Worm (Caenorhabditis elegans): ENCODE measurements around the gene cTel54X.2.

Gene cTel54X.2

DNA sequence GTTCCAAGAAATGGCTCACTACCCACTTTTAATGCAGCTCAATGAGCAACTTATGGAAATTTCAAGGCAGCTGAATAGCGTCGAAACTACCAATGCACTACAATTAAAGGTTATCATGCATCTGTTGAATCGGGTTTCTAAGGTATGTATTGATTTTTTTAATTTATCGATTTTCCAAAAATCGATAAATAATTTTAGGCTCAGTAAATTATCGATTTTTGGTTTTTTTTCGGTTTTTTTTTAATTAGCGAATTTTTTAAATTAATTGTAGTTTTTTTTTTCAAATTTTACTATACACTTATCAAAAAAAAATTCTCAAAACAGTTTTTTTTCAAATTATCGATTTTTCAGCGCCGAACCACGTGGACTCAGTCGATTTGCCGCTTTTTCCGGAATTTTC is 13.7 kb downstream of the cTel54X.2 start:
- TF ChIP-seq ceh-28 (tag; optimal IDR thresholded peaks at IDR 0.05), result peak; percentile 93
- TF ChIP-seq nhr-237 (tag; optimal IDR thresholded peaks at IDR 0.05), result no peak
- no peak for TF ChIP-seq nhr-43 (tag; optimal IDR thresholded peaks at IDR 0.05; ENCODE audit: poor library complexity, severe bottlenecking)
- TF ChIP-seq ceh-16 (tag; optimal IDR thresholded peaks at IDR 0.05), result no peak
- TF ChIP-seq ZK546.5 (tag; optimal IDR thresholded peaks at IDR 0.05), result no peak
- no peak for TF ChIP-seq lin-39 (tag; optimal IDR thresholded peaks at IDR 0.05)
- no peak for TF ChIP-seq ztf-4 (tag; optimal IDR thresholded peaks at IDR 0.05)

DNA sequence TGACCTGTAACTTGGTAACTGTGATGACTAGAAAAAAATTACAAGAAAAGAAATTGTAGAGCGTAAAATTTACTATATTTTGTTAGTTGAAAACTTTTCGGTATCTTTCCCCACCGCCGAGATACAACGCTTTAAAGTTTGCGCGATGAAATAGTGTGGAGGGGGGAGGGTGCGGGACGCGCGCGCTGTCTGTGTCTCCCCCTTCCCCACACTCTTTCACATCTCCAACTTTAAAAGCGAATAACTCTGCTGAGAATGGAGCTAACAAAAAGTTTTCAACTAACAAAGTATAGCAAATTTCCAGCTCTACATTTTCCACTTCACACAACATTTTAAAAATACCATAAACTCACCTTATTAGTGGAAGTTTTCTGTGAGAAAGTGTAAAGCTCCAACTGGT is 14.5 kb downstream of the cTel54X.2 start:
- TF ChIP-seq unc-39 (tag; optimal IDR thresholded peaks at IDR 0.05) (no peak), elt-2 (tag; optimal IDR thresholded peaks at IDR 0.05) (peak; percentile 2), ama-1 (optimal IDR thresholded peaks at IDR 0.05) (no peak)

DNA sequence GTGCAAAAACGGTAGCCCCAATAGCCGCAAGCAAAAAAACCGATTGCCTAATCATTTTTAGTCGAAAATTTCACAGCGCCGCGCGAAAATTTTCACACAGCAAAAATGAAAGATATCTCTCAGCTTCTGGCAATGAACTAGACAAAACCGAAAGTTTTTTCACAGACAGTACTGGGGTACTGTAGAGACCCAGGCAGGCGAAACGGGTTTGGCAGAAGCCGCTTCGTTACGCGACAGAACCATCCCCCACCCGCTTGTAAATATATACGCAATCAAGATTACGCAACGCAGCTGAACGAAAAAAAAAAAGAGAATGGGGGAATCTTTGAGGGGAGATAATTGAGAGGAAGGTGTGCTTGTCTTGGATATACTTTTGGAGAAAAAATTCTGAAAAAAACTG is 16.4 kb downstream of the cTel54X.2 start, which contains the start of gene H10E21.4:
Gene H10E21.4 (minus strand): TSS at position 167 of the 400 bp plus-strand sequence.
- TF ChIP-seq jun-1 (tag; optimal IDR thresholded peaks at IDR 0.05), result no peak
- peak; percentile 55 for TF ChIP-seq nhr-25 (tag; optimal IDR thresholded peaks at IDR 0.05)

DNA sequence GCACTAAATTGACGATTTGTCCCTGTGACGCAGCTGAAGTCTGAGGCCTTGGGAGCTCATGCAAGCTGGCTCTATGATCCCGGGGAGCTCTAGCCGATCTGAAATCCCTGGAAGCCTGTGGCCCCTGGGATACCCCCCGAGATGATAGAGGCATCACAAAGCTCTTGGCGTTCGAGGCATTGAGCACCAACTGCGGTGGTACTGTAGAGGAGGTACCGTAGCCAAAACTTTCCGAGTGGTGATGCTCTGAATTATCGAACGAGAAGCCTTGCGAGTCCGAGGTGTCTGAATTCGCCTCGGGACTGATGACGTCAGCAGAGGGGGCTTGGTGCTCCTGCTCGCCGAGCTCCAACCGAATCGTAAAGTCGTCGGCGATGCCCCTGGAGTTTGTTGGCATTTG is 18.2 kb downstream of the cTel54X.2 start:
- TF ChIP-seq nhr-77 (tag; optimal IDR thresholded peaks at IDR 0.05) (no peak), fkh-2 (tag; optimal IDR thresholded peaks at IDR 0.05) (no peak), hmg-11 (tag; optimal IDR thresholded peaks at IDR 0.05) (no peak), ceh-16 (tag; optimal IDR thresholded peaks at IDR 0.05) (no peak), lin-39 (tag; optimal IDR thresholded peaks at IDR 0.05) (no peak), eor-1 (tag; optimal IDR thresholded peaks at IDR 0.05) (no peak), R02D3.7 (tag; optimal IDR thresholded peaks at IDR 0.05) (no peak), fos-1 (tag; optimal IDR thresholded peaks at IDR 0.05) (no peak), nhr-23 (tag; optimal IDR thresholded peaks at IDR 0.05) (no peak), ceh-9 (tag; optimal IDR thresholded peaks at IDR 0.05) (no peak), ama-1 (optimal IDR thresholded peaks at IDR 0.05) (no peak), pqm-1 (tag; optimal IDR thresholded peaks at IDR 0.05) (no peak), lin-15B (tag; optimal IDR thresholded peaks at IDR 0.05) (no peak), daf-12 (tag; optimal IDR thresholded peaks at IDR 0.05) (no peak), snpc-4 (tag; optimal IDR thresholded peaks at IDR 0.05) (no peak), ceh-82 (tag; optimal IDR thresholded peaks at IDR 0.05) (no peak)

DNA sequence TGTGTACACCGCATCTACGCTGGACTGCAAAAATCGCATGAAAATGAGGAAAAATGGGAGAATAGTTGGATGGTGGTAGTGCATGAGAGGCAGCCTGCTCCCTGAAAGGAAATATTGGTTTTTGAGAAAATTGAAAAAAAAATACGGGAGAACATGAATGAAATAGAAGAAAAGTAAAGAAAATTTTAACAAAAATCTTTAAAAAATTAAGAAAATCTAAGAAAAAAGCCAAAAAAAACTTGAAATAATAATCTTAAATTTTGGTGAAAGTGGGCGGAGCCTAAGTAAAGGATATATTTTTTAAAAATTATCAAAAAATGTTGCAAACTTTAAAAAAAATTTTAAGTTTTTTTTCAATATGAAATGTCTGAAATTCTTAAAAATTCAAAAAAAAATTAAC is 20.8 kb downstream of the cTel54X.2 start, which contains the start of gene H10E21.5:
Gene H10E21.5 (minus strand): TSS at position 101 of the 400 bp plus-strand sequence.
- TF ChIP-seq eor-1 (tag; optimal IDR thresholded peaks at IDR 0.05), result no peak

ce11 chrIII:25582-25996 is 22.5 kb downstream of the cTel54X.2 start:
- TF ChIP-seq mdl-1 (tag; optimal IDR thresholded peaks at IDR 0.05) (peak; percentile 41), ceh-16 (tag; optimal IDR thresholded peaks at IDR 0.05) (no peak), fkh-2 (tag; optimal IDR thresholded peaks at IDR 0.05) (peak; percentile 35), ceh-82 (tag; optimal IDR thresholded peaks at IDR 0.05) (peak; percentile 47), hmg-11 (tag; optimal IDR thresholded peaks at IDR 0.05) (peak; percentile 74), lin-15B (tag; optimal IDR thresholded peaks at IDR 0.05) (peak; percentile 28), ceh-28 (tag; optimal IDR thresholded peaks at IDR 0.05) (peak; percentile 68), lsy-12 (tag; optimal IDR thresholded peaks at IDR 0.05) (peak; percentile 18), nhr-11 (tag; optimal IDR thresholded peaks at IDR 0.05) (peak; percentile 38), jun-1 (tag; optimal IDR thresholded peaks at IDR 0.05) (peak; percentile 3), lin-39 (tag; optimal IDR thresholded peaks at IDR 0.05) (peak; percentile 95), elt-2 (tag; optimal IDR thresholded peaks at IDR 0.05) (no peak), nhr-67 (tag; optimal IDR thresholded peaks at IDR 0.05) (no peak), ceh-9 (tag; optimal IDR thresholded peaks at IDR 0.05) (no peak), fkh-10 (GFP tag; optimal IDR thresholded peaks at IDR 0.05) (peak; percentile 45), tbx-2 (tag; optimal IDR thresholded peaks at IDR 0.05) (peak; percentile 50), nfya-1 (tag; optimal IDR thresholded peaks at IDR 0.05; ENCODE audit: insufficient read depth) (peak; percentile 90)

Measured in whole organism, L3 larva.